Fruit fly (Drosophila melanogaster): ENCODE results near the gene CG34273.

CG34273 gene

DNA sequence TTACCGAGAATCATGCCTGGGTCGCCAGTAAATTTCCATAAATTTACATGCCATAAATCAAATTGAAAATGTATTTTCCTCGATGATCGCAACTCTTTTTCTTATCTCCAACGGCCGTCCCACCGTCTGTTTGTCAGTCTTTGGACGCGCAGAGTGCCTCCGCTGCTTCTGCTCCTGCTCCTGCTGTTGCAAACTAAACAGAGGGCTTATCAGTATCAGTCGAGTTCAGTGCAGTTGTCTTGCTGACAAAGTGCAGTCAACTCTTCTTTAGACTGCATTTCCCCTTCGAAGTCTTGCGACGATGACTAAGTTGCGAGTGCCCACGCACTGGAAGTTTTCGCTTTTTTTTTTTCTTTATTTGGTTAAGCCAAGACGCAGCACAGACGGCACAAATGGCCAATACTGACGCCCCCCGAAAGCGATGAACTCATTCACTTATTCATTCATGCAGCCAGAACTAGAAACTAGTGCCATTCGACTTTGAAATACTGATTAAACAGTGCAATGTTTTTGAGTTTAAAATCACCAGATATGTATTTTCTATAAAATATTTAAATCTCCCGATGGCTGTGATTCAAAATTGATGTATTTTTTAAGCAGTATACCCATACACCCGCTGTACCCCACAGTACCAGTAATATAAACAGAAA is 42.6 kb upstream of the CG34273 start:
- TF ChIP-seq CG11617 (GFP tag; optimal IDR thresholded peaks at IDR 0.05): no peak
- no peak for TF ChIP-seq cnc (optimal IDR thresholded peaks at IDR 0.05)
- no peak for TF ChIP-seq cic (GFP tag; optimal IDR thresholded peaks at IDR 0.05)
- TF ChIP-seq Mnt (GFP tag; optimal IDR thresholded peaks at IDR 0.05): no peak
- no peak for TF ChIP-seq ovo (GFP tag; optimal IDR thresholded peaks at IDR 0.05)
- TF ChIP-seq Clk (GFP tag; optimal IDR thresholded peaks at IDR 0.05): no peak
- no peak for TF ChIP-seq tj (GFP tag; optimal IDR thresholded peaks at IDR 0.05)
- no peak for TF ChIP-seq CG14711 (tag; optimal IDR thresholded peaks at IDR 0.05)
- TF ChIP-seq Crg-1 (GFP tag; optimal IDR thresholded peaks at IDR 0.05): no peak
- no peak for TF ChIP-seq CG1620 (GFP tag; optimal IDR thresholded peaks at IDR 0.05)

DNA sequence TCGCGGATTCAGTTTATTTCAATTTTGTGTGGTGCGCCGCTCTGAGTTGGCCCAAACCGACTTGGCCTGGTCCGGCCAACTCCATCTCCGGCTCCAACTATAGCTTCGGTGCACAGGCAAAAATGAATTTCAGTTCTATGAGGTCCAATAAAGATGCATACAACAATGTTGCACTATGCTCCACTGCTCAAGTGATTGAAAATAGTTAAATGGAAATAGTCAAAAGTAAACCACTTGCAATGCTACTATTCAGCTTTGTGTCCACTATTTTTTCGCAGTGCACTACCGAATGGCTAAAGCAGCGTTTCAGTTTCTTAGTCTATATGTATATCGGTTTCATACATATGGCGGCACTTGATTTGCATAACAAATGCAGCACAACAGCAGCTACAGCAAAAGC is 40.6 kb upstream of the CG34273 start:
- TF ChIP-seq CG33017 (tag; optimal IDR thresholded peaks at IDR 0.05) (no peak), Hr96 (GFP tag; optimal IDR thresholded peaks at IDR 0.05) (no peak), kay (GFP tag; ENCODE audit: borderline replicate concordance) (no peak), CG7045 (GFP tag; optimal IDR thresholded peaks at IDR 0.05) (no peak), bab1 (GFP tag; optimal IDR thresholded peaks at IDR 0.05) (no peak), pad (GFP tag; optimal IDR thresholded peaks at IDR 0.05) (no peak), Clk (GFP tag; optimal IDR thresholded peaks at IDR 0.05) (no peak), Crg-1 (GFP tag; optimal IDR thresholded peaks at IDR 0.05) (no peak), CG1620 (GFP tag; optimal IDR thresholded peaks at IDR 0.05) (no peak), ovo (GFP tag; optimal IDR thresholded peaks at IDR 0.05) (no peak), cic (GFP tag; optimal IDR thresholded peaks at IDR 0.05) (no peak), CG11617 (GFP tag; optimal IDR thresholded peaks at IDR 0.05) (no peak), cnc (optimal IDR thresholded peaks at IDR 0.05) (no peak), CG12768 (GFP tag; optimal IDR thresholded peaks at IDR 0.05) (no peak), CG14711 (tag; optimal IDR thresholded peaks at IDR 0.05) (no peak), toe (GFP tag; optimal IDR thresholded peaks at IDR 0.05) (no peak), CG7101 (tag; optimal IDR thresholded peaks at IDR 0.05) (no peak), tj (GFP tag; optimal IDR thresholded peaks at IDR 0.05) (no peak), CG5204 (GFP tag; optimal IDR thresholded peaks at IDR 0.05) (no peak)

DNA sequence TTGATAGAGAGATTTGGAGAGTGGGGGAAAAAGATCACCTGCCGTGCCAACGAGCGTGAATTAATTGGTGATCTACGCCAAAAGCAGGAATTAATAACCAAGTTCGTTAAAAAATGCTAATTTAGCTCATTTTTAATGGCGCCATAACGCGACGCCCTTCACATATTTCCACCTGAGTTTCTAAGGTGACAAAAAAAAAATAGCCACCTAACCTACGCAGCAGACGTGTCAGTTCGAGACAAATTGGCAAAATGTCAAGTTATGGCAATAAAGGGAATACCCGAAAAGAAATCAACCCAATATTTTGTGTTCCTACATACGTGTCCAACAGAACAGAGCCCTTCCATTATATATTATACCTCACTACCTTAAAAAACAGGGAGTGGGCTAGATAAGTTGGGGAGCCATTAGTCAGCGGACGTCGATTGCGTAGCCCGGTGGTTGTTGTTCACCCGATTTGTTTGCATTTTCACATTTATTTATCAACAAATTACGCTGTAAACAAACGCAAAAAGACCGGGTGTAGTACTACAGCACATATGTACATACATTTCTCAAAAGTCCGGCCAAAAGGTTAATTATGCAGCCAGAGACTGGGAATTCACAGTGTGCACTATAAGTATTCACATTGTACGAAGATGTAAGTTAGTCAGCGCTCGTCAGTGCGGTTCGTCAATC is 39.6 kb upstream of the CG34273 start:
- TF ChIP-seq CG14711 (tag; optimal IDR thresholded peaks at IDR 0.05) (no peak), ovo (GFP tag; optimal IDR thresholded peaks at IDR 0.05) (no peak), Mnt (GFP tag; optimal IDR thresholded peaks at IDR 0.05) (no peak), CG7101 (tag; optimal IDR thresholded peaks at IDR 0.05) (peak; percentile 2), cic (GFP tag; optimal IDR thresholded peaks at IDR 0.05) (no peak)

dm6 chr3R:14477877-14478437 is 38.9 kb upstream of the CG34273 start:
- no peak for TF ChIP-seq cnc (optimal IDR thresholded peaks at IDR 0.05)
- TF ChIP-seq CG5204 (GFP tag; optimal IDR thresholded peaks at IDR 0.05): no peak

DNA sequence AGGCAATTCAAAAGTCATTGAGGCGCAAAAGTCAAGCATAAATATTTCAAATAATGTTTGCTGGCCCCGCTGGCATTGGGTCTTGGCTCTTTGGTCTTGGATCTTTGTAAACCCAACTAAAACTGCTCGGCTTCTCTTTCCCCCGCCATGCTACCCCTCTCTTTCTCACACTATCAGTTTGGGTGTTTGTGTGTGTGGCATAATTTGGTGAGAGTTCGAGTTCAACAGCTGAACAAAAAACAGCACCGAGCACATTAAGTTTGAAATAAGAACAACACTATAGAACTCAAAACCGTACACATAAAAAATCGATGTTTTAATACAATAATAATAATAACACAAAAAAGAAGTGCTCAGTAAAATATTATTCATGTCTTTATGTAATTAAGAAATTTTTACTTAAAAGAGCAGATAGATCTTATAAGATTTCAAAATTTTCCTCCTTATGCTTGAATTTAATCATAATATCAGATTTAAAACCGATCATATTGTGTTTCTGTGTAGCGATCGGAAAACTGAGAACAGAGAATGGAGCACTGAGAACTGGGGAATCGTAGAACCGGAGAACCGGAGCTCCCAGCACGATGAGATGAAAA is 38.3 kb upstream of the CG34273 start:
- TF ChIP-seq tj (GFP tag; optimal IDR thresholded peaks at IDR 0.05): no peak
- peak; percentile 24 for TF ChIP-seq CG14711 (tag; optimal IDR thresholded peaks at IDR 0.05)
- TF ChIP-seq cnc (optimal IDR thresholded peaks at IDR 0.05): no peak
- TF ChIP-seq pad (GFP tag; optimal IDR thresholded peaks at IDR 0.05): no peak
- no peak for TF ChIP-seq CG5204 (GFP tag; optimal IDR thresholded peaks at IDR 0.05)
- TF ChIP-seq CG1620 (GFP tag; optimal IDR thresholded peaks at IDR 0.05): no peak
- no peak for TF ChIP-seq ovo (GFP tag; optimal IDR thresholded peaks at IDR 0.05)

DNA sequence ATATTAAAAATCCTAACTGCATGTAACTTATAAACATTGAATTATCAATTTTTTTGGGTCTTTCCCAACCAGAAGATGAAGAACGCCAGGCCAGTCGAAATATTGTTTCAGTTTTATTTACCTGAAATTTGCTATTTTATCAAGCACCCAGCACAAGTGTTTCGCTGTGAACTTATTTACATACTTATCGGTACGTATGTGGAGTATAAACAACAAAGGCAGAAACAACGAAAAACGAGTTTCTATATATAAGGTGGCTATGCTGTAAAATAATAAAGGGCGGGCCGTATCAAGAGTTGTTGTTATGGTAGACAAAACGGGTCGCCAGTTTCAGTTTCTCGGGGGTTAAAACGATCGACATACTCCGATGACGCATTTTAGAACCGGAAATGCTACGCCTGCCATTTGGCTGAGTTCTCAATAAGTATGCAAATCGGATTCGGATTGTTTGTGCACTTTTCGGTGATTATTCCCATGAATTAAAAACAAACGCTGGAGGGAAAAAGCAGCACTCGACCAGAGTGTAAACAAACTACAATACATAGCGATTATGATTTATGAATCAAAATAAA is 37.1 kb upstream of the CG34273 start:
- TF ChIP-seq CG12768 (GFP tag; optimal IDR thresholded peaks at IDR 0.05) (no peak), bab1 (GFP tag; optimal IDR thresholded peaks at IDR 0.05) (no peak), CG5204 (GFP tag; optimal IDR thresholded peaks at IDR 0.05) (no peak), Mnt (GFP tag; optimal IDR thresholded peaks at IDR 0.05) (no peak), CG33017 (tag; optimal IDR thresholded peaks at IDR 0.05) (no peak), CG11617 (GFP tag; optimal IDR thresholded peaks at IDR 0.05) (no peak), Hr96 (GFP tag; optimal IDR thresholded peaks at IDR 0.05) (no peak), cic (GFP tag; optimal IDR thresholded peaks at IDR 0.05) (no peak), cnc (optimal IDR thresholded peaks at IDR 0.05) (no peak), Crg-1 (GFP tag; optimal IDR thresholded peaks at IDR 0.05) (no peak), pad (GFP tag; optimal IDR thresholded peaks at IDR 0.05) (no peak), toe (GFP tag; optimal IDR thresholded peaks at IDR 0.05) (no peak), ovo (GFP tag; optimal IDR thresholded peaks at IDR 0.05) (no peak)

Data from whole organism, adult.